Worm (Caenorhabditis elegans) whole organism, L2 larva: Measurements from ENCODE around the gene F21C10.7.

Experiments
- R02D3.7 ChIP-seq: fragments of 150-350 bp; optimal IDR thresholded peaks from 2 replicates; lab custom pipeline; 2014; ENCODE audit warnings: missing biosample characterization, missing genetic modification characterization
- lsy-2 ChIP-seq, 2 experiments: fragments of 150-350 bp in 1 of 2; sonication (generic microtip) in 1 of 2; optimal IDR thresholded peaks; 2 replicates each; lab custom pipeline; 2014 to 2017; ENCODE audit warnings: missing biosample characterization in 2 of 2, missing genetic modification characterization in 2 of 2
- mab-5 ChIP-seq: fragments of 150-350 bp; optimal IDR thresholded peaks from 2 replicates; lab custom pipeline; 2014; ENCODE audit warnings: missing biosample characterization, missing genetic modification characterization
- nhr-11 ChIP-seq: fragments of 150-350 bp; optimal IDR thresholded peaks from 2 replicates; lab custom pipeline; 2014; ENCODE audit warnings: missing biosample characterization, missing genetic modification characterization
- nhr-77 ChIP-seq: fragments of 150-350 bp; optimal IDR thresholded peaks from 2 replicates; lab custom pipeline; 2014; ENCODE audit warnings: missing biosample characterization, missing genetic modification characterization
- snpc-4 ChIP-seq: fragments of 150-350 bp; optimal IDR thresholded peaks from 2 replicates; lab custom pipeline; 2014; ENCODE audit warnings: missing biosample characterization, missing genetic modification characterization
- unc-39 ChIP-seq: fragments of 150-350 bp; optimal IDR thresholded peaks from 2 replicates; lab custom pipeline; 2014; ENCODE audit warnings: missing biosample characterization, missing genetic modification characterization
- unc-55 ChIP-seq: fragments of 150-350 bp; sonication (generic microtip); optimal IDR thresholded peaks from 3 replicates; lab custom pipeline; 2014; ENCODE audit warnings: missing biosample characterization, missing genetic modification reagents, missing genetic modification characterization

ce11 chrV:9156679-9157078 lies 44.1 kb downstream of the F21C10.7 start, which contains the start of gene B0222.15:
- TF ChIP-seq snpc-4 (tag; lab: Kevin White, UChicago) (no peak), nhr-11 (no peak), nhr-77 (no peak), unc-39 (tag; lab: Kevin White, UChicago) (no peak), mab-5 (tag; lab: Kevin White, UChicago) (no peak), R02D3.7 (tag; lab: Kevin White, UChicago) (no peak), unc-55 (GFP tag; lab: Kevin White, UChicago) (no peak), lsy-2 (tag; optimal IDR thresholded peaks at IDR 0.05; lab: Kevin White, UChicago) (no peak)
